Fruit fly (Drosophila melanogaster) whole organism, embryonic: Measurements from ENCODE around the gene CG46314.

Source experiments
- Adf1 ChIP-seq: fragments of 200-800 bp; sonication (Bioruptor generic); IDR thresholded peaks from 2 replicates; pipeline ENCODE4 v1.3.6; 2022; ENCODE audit warnings: missing biosample characterization, missing genetic modification characterization
- Bdp1 ChIP-seq: fragments of 200-800 bp; sonication (Bioruptor generic); optimal IDR thresholded peaks from 3 replicates; lab custom pipeline; 2016; ENCODE audit warnings: missing biosample characterization, missing genetic modification characterization
- C15 ChIP-seq: fragments of 200-800 bp; sonication (Bioruptor generic); IDR thresholded peaks from 3 replicates; pipeline ENCODE4 v1.3.6; 2022; ENCODE audit warnings: missing biosample characterization, missing genetic modification characterization
- CG10543 ChIP-seq: fragments of 200-800 bp; sonication (Bioruptor generic); optimal IDR thresholded peaks from 3 replicates; lab custom pipeline; 2017; ENCODE audit warnings: missing biosample characterization, mild to moderate bottlenecking, missing genetic modification characterization, moderate library complexity
- CG11093 ChIP-seq: fragments of 200-800 bp; sonication (Bioruptor generic); IDR thresholded peaks from 3 replicates; pipeline ENCODE4 v1.3.6; 2022; ENCODE audit warnings: missing biosample characterization, missing genetic modification characterization
- CG11696 ChIP-seq: fragments of 200-800 bp; sonication (Bioruptor generic); IDR thresholded peaks from 2 replicates; pipeline ENCODE4 v1.3.6; 2022; ENCODE audit warnings: missing biosample characterization, missing genetic modification characterization
- CG12071 ChIP-seq: fragments of 200-800 bp; sonication (Bioruptor generic); optimal IDR thresholded peaks from 3 replicates; lab custom pipeline; 2018; ENCODE audit warnings: missing biosample characterization, mild to moderate bottlenecking, missing genetic modification characterization
- CG12769 ChIP-seq: fragments of 200-800 bp; sonication (Bioruptor generic); optimal IDR thresholded peaks from 2 replicates; lab custom pipeline; 2019; ENCODE audit warnings: missing biosample characterization, mild to moderate bottlenecking, missing genetic modification characterization, moderate library complexity
- CG13287 ChIP-seq: fragments of 200-800 bp; sonication (Bioruptor generic); IDR thresholded peaks from 2 replicates; pipeline ENCODE4 v1.3.6; 2022; ENCODE audit warnings: missing biosample characterization, missing genetic modification characterization; ENCODE audit not compliant: partially characterized antibody
- CG13624 ChIP-seq: fragments of 200-800 bp; sonication (Bioruptor generic); optimal IDR thresholded peaks from 2 replicates; lab custom pipeline; 2016; ENCODE audit warnings: missing biosample characterization, missing genetic modification characterization
- CG1529 ChIP-seq: fragments of 200-800 bp; sonication (Bioruptor generic); optimal IDR thresholded peaks from 3 replicates; lab custom pipeline; 2018; ENCODE audit warnings: missing biosample characterization, missing genetic modification characterization
- CG15479 ChIP-seq: fragments of 200-800 bp; sonication (Bioruptor generic); optimal IDR thresholded peaks from 3 replicates; lab custom pipeline; 2019; ENCODE audit warnings: missing biosample characterization, mild to moderate bottlenecking, missing genetic modification characterization, moderate library complexity
- CG17385 ChIP-seq: fragments of 200-800 bp; sonication (Bioruptor generic); optimal IDR thresholded peaks from 3 replicates; lab custom pipeline; 2018; ENCODE audit warnings: missing biosample characterization, mild to moderate bottlenecking, missing genetic modification characterization
- CG33557 ChIP-seq: fragments of 200-800 bp; sonication (Bioruptor generic); optimal IDR thresholded peaks from 2 replicates; lab custom pipeline; 2019; ENCODE audit warnings: missing biosample characterization, mild to moderate bottlenecking, missing genetic modification characterization, moderate library complexity
- CG34376 ChIP-seq: fragments of 200-800 bp; sonication (Bioruptor generic); optimal IDR thresholded peaks from 2 replicates; lab custom pipeline; 2018; ENCODE audit warnings: missing biosample characterization, mild to moderate bottlenecking, missing genetic modification characterization
- CG7357 ChIP-seq: fragments of 200-800 bp; sonication (Bioruptor generic); IDR thresholded peaks from 3 replicates; pipeline ENCODE4 v1.3.6; 2022; ENCODE audit warnings: missing biosample characterization, missing genetic modification characterization
- CG7987 ChIP-seq: fragments of 200-800 bp; sonication (Bioruptor generic); optimal IDR thresholded peaks from 2 replicates; lab custom pipeline; 2018; ENCODE audit warnings: missing biosample characterization, mild to moderate bottlenecking, missing genetic modification characterization, moderate library complexity
- Camta ChIP-seq: fragments of 200-800 bp; sonication (Bioruptor generic); optimal IDR thresholded peaks from 2 replicates; lab custom pipeline; 2016; ENCODE audit warnings: missing biosample characterization, missing genetic modification characterization
- Dp ChIP-seq: fragments of 200-800 bp; sonication (Bioruptor generic); optimal IDR thresholded peaks from 2 replicates; lab custom pipeline; 2018; ENCODE audit warnings: missing biosample characterization, mild to moderate bottlenecking, missing genetic modification characterization, moderate library complexity
- GATAe ChIP-seq: fragments of 200-800 bp; sonication (Bioruptor generic); conservative IDR thresholded peaks from 2 replicates; pipeline ENCODE4 v1.3.6; 2022; ENCODE audit warnings: missing biosample characterization, missing genetic modification characterization
- Mrtf ChIP-seq: fragments of 200-800 bp; sonication (Bioruptor generic); IDR thresholded peaks from 3 replicates; pipeline ENCODE4 v1.3.6; 2022; ENCODE audit warnings: missing biosample characterization, missing genetic modification characterization
- Pdp1 ChIP-seq, 2 experiments: fragments of 200-800 bp; sonication (Bioruptor generic); optimal IDR thresholded peaks; 3 replicates each; lab custom pipeline; 2016; ENCODE audit warnings: missing biosample characterization in 2 of 2, missing genetic modification characterization in 2 of 2, mild to moderate bottlenecking in 1 of 2, moderate library complexity in 1 of 2
- Six4 ChIP-seq: fragments of 200-800 bp; sonication (Bioruptor generic); optimal IDR thresholded peaks from 2 replicates; lab custom pipeline; 2016; ENCODE audit warnings: missing biosample characterization, missing genetic modification characterization
- Sry-β ChIP-seq: fragments of 200-800 bp; sonication (Bioruptor generic); optimal IDR thresholded peaks from 2 replicates; lab custom pipeline; 2018; ENCODE audit warnings: missing biosample characterization, mild to moderate bottlenecking, missing genetic modification characterization, moderate library complexity
- ap ChIP-seq: fragments of 200-800 bp; sonication (Bioruptor generic); IDR thresholded peaks from 2 replicates; pipeline ENCODE4 v1.3.6; 2022; ENCODE audit warnings: missing biosample characterization, missing genetic modification characterization
- cato ChIP-seq: fragments of 200-800 bp; sonication (Bioruptor generic); optimal IDR thresholded peaks from 2 replicates; lab custom pipeline; 2016; ENCODE audit warnings: missing biosample characterization, missing genetic modification characterization, borderline replicate concordance
- chinmo ChIP-seq: fragments of 200-800 bp; sonication (Bioruptor generic); IDR thresholded peaks from 4 replicates; pipeline ENCODE4 v1.3.6; 2022; ENCODE audit warnings: missing biosample characterization, missing genetic modification characterization; ENCODE audit not compliant: partially characterized antibody
- cwo ChIP-seq: fragments of 200-800 bp; sonication (Bioruptor generic); optimal IDR thresholded peaks from 3 replicates; lab custom pipeline; 2017; ENCODE audit warnings: missing biosample characterization, missing genetic modification characterization, mild to moderate bottlenecking, moderate library complexity, missing genetic modification reagents
- danr ChIP-seq: fragments of 200-800 bp; sonication (Bioruptor generic); IDR thresholded peaks from 2 replicates; pipeline ENCODE4 v1.3.6; 2022; ENCODE audit warnings: missing biosample characterization, missing genetic modification characterization
- dpn ChIP-seq, 2 experiments: fragments of 200-800 bp; sonication (Bioruptor generic); optimal IDR thresholded peaks; 3 replicates each; lab custom pipeline; 2016; ENCODE audit warnings: missing biosample characterization in 2 of 2, missing genetic modification characterization in 2 of 2
- exex ChIP-seq: fragments of 200-800 bp; sonication (Bioruptor generic); optimal IDR thresholded peaks from 4 replicates; lab custom pipeline; 2018; ENCODE audit warnings: missing biosample characterization, mild to moderate bottlenecking, missing genetic modification characterization, moderate library complexity
- fd3F ChIP-seq: fragments of 200-800 bp; sonication (Bioruptor generic); optimal IDR thresholded peaks from 2 replicates; lab custom pipeline; 2018; ENCODE audit warnings: missing biosample characterization, mild to moderate bottlenecking, missing genetic modification characterization, moderate library complexity
- ftz-f1 ChIP-seq: fragments of 200-800 bp; sonication (Bioruptor generic); optimal IDR thresholded peaks from 2 replicates; lab custom pipeline; 2016; ENCODE audit warnings: missing biosample characterization, missing genetic modification characterization
- hb ChIP-seq: fragments of 200-800 bp; sonication (Bioruptor generic); IDR thresholded peaks from 3 replicates; pipeline ENCODE4 v1.3.6; 2022; ENCODE audit warnings: missing biosample characterization, missing genetic modification characterization; ENCODE audit not compliant: partially characterized antibody
- kni ChIP-seq: fragments of 200-800 bp; sonication (Bioruptor generic); optimal IDR thresholded peaks from 3 replicates; lab custom pipeline; 2017; ENCODE audit warnings: mild to moderate bottlenecking, missing biosample characterization, missing genetic modification reagents, missing genetic modification characterization
- repo ChIP-seq: fragments of 200-800 bp; sonication (Bioruptor generic); optimal IDR thresholded peaks from 2 replicates; lab custom pipeline; 2016; ENCODE audit warnings: missing biosample characterization, missing genetic modification characterization
- ro ChIP-seq: fragments of 200-800 bp; sonication (Bioruptor generic); IDR thresholded peaks from 2 replicates; pipeline ENCODE4 v1.3.6; 2022; ENCODE audit warnings: missing biosample characterization, missing genetic modification characterization
- sc ChIP-seq, 3 experiments: fragments of >200 bp in 2 of 3; fragments of 200-800 bp in 1 of 3; sonication (Bioruptor generic) in 1 of 3; optimal IDR thresholded peaks; 2 replicates in 2 of 3; 3 replicates in 1 of 3; lab custom pipeline; 2017; ENCODE audit warnings: mild to moderate bottlenecking in 1 of 3, missing biosample characterization in 1 of 3, missing genetic modification characterization in 1 of 3, missing genetic modification reagents in 1 of 3
- sd ChIP-seq: fragments of 200-800 bp; sonication (Bioruptor generic); optimal IDR thresholded peaks from 3 replicates; lab custom pipeline; 2018; ENCODE audit warnings: missing biosample characterization, mild to moderate bottlenecking, missing genetic modification characterization, moderate library complexity
- sens ChIP-seq: fragments of 200-800 bp; sonication (Bioruptor generic); peaks from one replicate; lab custom pipeline; 2016; ENCODE audit warnings: missing biosample characterization, missing genetic modification characterization
- sim ChIP-seq: fragments of 200-800 bp; sonication (Bioruptor generic); IDR thresholded peaks from 2 replicates; pipeline ENCODE4 v1.3.6; 2022; ENCODE audit warnings: missing biosample characterization, missing genetic modification characterization
- sug ChIP-seq: fragments of 200-800 bp; optimal IDR thresholded peaks from 2 replicates; lab custom pipeline; 2019; ENCODE audit warnings: missing biosample characterization, mild to moderate bottlenecking, missing genetic modification characterization, moderate library complexity
- zfh1 ChIP-seq: fragments of 200-800 bp; sonication (Bioruptor generic); IDR thresholded peaks from 3 replicates; pipeline ENCODE4 v1.3.6; 2022; ENCODE audit warnings: missing biosample characterization, missing genetic modification characterization

Gene CG46314

DNA sequence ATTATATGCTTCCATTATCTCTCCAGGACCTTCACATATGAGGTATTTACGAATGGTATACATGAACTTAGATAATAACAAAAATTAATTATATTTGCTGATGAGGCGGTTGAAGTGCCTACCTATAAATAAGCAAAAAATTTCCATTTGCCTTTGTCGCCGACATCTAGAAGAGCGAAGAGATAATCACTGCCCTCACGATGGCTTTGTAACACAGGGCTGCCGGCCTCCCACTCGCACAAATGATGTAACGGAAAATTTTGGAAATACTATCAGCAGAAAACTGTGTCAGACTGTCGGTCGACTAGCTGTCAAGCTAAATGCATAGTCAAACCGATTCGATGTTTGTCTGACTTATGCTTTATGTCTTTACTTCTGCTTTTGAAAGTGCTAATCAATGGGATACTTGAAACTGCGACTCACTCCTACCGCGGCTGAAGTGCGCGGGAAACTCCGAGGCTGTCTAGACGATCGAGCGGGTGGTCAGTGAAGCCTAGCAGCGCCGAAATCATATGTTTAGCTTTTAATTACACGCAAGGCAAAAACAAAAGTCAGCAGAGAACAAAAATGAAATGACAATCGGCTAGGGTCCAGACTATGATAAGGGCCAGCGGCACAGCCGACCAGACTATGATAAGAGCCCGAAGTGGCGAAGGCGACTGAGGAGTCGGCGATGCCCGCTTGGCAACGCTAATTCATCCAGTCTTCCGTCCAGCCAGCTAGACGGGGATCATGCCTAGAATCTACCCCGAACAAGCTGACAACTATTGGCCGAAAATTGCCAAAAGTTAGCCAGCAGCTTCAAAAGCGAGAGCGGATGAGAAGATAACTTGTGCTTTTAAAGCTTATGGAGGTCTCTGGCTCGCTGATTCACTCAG, 10.3 kb upstream of the CG46314 start (continued):
- TF ChIP-seq CG13624 (GFP tag; lab: Kevin White, UChicago) (peak; percentile 5), Sry-β (GFP tag; lab: Kevin White, UChicago) (no peak), Dp (GFP tag; lab: Kevin White, UChicago) (no peak), sens (GFP tag; lab: Kevin White, UChicago) (peak; percentile 33), CG15479 (GFP tag; lab: Kevin White, UChicago) (peak; percentile 32)

DNA sequence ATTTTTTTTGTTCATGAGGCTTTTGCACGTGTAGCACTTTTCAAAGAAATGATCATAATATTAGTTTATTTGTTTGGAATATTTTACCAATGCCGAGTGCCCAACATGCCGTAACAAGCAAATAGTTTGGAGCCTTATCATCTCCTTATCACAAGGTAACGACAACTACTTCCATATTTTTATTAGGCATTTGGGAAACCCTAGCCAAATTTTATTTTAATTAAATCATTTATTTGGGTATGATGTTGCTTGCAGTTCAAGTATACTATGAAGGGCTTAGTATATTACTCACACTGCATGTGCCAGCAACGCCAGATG, 9.7 kb upstream of the CG46314 start:
- no peak for TF ChIP-seq zfh1 (GFP tag; lab: Robert Waterston, UW)
- peak; percentile 55 for TF ChIP-seq sd (tag; lab: Kevin White, UChicago)
- TF ChIP-seq Pdp1 (GFP tag; optimal IDR thresholded peaks at IDR 0.05; lab: Kevin White, UChicago): peak in 1 of 2 experiments; percentile 90
- TF ChIP-seq sens (GFP tag; lab: Kevin White, UChicago): peak; percentile 22
- TF ChIP-seq CG12071 (GFP tag; lab: Kevin White, UChicago): no peak
- TF ChIP-seq Mrtf (GFP tag; lab: Robert Waterston, UW): no peak

DNA sequence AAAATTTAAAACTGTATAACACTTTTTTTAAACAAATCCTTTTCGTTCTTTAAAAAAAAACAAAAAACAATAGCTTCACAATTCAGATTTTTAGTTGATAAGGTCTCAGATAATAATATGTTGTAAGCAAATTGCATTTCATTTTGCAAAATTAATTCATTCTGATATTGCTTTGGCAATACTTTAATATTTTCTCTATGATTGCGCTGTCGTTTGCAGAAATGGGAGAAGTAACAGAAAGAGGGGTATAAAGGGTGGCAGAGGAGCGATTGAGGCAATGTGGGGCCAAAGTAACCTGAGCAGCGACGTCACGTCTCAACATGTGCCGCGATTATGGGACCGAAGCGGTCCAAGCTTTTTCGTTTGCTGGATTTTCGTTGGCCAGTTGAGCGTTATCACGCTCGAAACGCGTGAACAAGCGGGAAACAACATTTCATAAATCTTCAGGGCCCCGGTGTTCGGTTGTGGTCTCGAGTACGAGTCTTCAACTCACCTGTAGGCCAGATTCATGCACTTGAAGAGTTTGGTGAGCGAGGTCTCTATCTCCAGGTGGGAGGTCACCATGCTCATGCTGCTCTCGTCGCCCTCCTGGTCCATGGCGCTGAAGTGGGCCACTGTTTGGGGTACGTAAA, 6.2 kb upstream of the CG46314 start:
- TF ChIP-seq repo: no peak
- TF ChIP-seq CG12769 (tag; lab: Kevin White, UChicago): peak; percentile 70
- peak; percentile 90 for TF ChIP-seq cwo (GFP tag; lab: Kevin White, UChicago)
- TF ChIP-seq CG7987 (GFP tag; lab: Kevin White, UChicago): peak; percentile 99
- peak; percentile 85 for TF ChIP-seq sug (tag; lab: Kevin White, UChicago)
- TF ChIP-seq CG33557: no peak
- TF ChIP-seq cato (GFP tag; lab: Kevin White, UChicago): no peak
- TF ChIP-seq CG11696: no peak
- TF ChIP-seq C15 (GFP tag; lab: Robert Waterston, UW): no peak
- peak; percentile 17 for TF ChIP-seq exex (tag; lab: Kevin White, UChicago)
- TF ChIP-seq sim: no peak
- no peak for TF ChIP-seq dpn (GFP tag; optimal IDR thresholded peaks at IDR 0.05; lab: Kevin White, UChicago)
- no peak for TF ChIP-seq Dp (GFP tag; lab: Kevin White, UChicago)
- peak; percentile 15 for TF ChIP-seq sens (GFP tag; lab: Kevin White, UChicago)
- TF ChIP-seq CG11093 (GFP tag; lab: Robert Waterston, UW): no peak
- no peak for TF ChIP-seq CG7357 (GFP tag; lab: Robert Waterston, UW)
- no peak for TF ChIP-seq GATAe (GFP tag; lab: Robert Waterston, UW)
- peak; percentile 59 for TF ChIP-seq CG10543 (GFP tag; lab: Kevin White, UChicago)
- TF ChIP-seq chinmo (GFP tag; lab: Robert Waterston, UW): 0 out of 4 replicates have a peak, but pooled peaks have one; percentile 76
- TF ChIP-seq CG17385 (GFP tag; lab: Kevin White, UChicago): no peak
- peak; percentile 52 for TF ChIP-seq ftz-f1 (GFP tag; lab: Kevin White, UChicago)
- no peak for TF ChIP-seq CG13287 (GFP tag; lab: Robert Waterston, UW)
- 0 out of 2 replicates have a peak, but pooled peaks have one; percentile 39 for TF ChIP-seq Adf1 (GFP tag; lab: Robert Waterston, UW)
- no peak for TF ChIP-seq CG1529
- TF ChIP-seq Bdp1: no peak
- no peak for TF ChIP-seq hb (GFP tag; lab: Robert Waterston, UW)
- peak; percentile 18 for TF ChIP-seq CG34376 (GFP tag; lab: Kevin White, UChicago)
- no peak for TF ChIP-seq fd3F (GFP tag; lab: Kevin White, UChicago)
- no peak for TF ChIP-seq danr
- no peak for TF ChIP-seq kni (GFP tag; lab: Kevin White, UChicago)
- TF ChIP-seq Camta (GFP tag; lab: Kevin White, UChicago): no peak
- no peak for TF ChIP-seq sc (optimal IDR thresholded peaks at IDR 0.05; lab: Kevin White, UChicago)
- TF ChIP-seq sc (GFP tag; optimal IDR thresholded peaks at IDR 0.05; lab: Kevin White, UChicago): no peak
- no peak for TF ChIP-seq Six4
- no peak for TF ChIP-seq ro (GFP tag; lab: Robert Waterston, UW)
- TF ChIP-seq ap (GFP tag; lab: Robert Waterston, UW): no peak
